Fruit fly (Drosophila melanogaster): ENCODE results near the gene Sfp26Ad.

DNA sequence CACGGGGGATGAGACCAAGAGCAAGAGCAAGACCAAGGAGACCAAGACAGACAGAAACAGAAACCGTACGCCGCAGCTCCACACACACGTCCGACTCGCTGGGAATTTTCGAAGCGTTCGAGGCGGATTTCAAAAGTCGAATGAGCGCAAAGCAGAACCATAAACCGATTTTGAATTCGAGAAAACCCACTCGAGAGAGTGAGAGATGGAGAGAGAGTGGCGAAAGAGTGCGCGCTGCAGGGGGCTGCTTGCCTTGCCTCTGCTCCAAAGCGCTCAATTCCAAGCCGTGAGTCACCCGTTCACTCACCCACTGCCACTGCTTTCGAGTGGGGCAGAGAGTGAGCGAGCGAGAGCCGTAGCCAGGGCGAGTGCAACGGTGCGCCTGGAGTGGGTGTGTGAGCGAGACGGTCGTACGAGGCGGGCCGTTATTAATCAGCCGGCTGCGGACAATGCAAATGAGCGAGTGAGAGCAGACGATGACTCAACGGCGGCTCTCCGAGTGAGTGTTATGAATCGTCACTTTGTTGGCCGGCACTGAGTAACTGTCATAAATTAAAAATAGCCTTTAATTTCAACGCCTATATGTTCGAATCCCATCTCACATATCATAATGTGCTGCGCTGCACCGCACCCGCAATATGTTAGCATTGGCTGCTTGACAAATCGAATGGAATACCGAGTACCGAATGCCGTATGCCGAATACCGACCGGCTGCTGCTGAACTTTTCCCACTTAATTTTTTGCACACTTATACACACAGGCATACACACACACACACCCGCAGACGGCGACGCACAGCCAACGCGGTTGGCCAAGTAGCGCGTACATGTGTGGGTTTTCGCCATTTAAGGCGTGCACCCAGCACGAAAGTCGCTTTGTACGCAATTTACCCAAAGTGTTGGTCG is 37.1 kb upstream of the Sfp26Ad start:
- no peak for TF ChIP-seq cyc (GFP tag; optimal IDR thresholded peaks at IDR 0.05)
- no peak for TF ChIP-seq CG34406 (GFP tag; optimal IDR thresholded peaks at IDR 0.05)
- no peak for TF ChIP-seq CG31627 (GFP tag; optimal IDR thresholded peaks at IDR 0.05)
- no peak for TF ChIP-seq salr (GFP tag; optimal IDR thresholded peaks at IDR 0.05)
- TF ChIP-seq topi (GFP tag; optimal IDR thresholded peaks at IDR 0.05), result no peak
- no peak for TF ChIP-seq fkh (GFP tag; optimal IDR thresholded peaks at IDR 0.05)
- no peak for TF ChIP-seq CG4318 (GFP tag; optimal IDR thresholded peaks at IDR 0.05)
- TF ChIP-seq CG7368 (GFP tag; optimal IDR thresholded peaks at IDR 0.05), result no peak
- TF ChIP-seq Blimp-1 (GFP tag; optimal IDR thresholded peaks at IDR 0.05), result no peak
- no peak for TF ChIP-seq pdm3 (GFP tag; optimal IDR thresholded peaks at IDR 0.05)

All from whole organism, prepupa.